Fruit fly (Drosophila melanogaster): ENCODE results near the gene CG33493.
A peak's percentile ranks its signal among the peaks of the same experiment; 100 is the strongest.

CG33493 gene

dm6 chr3L:10693709-10694403, 889 bp upstream of the CG33493 start, which contains the start of gene ND-13B (continued):
- TF ChIP-seq CG6765 (GFP tag; optimal IDR thresholded peaks at IDR 0.05) (no peak), CG2120 (GFP tag; optimal IDR thresholded peaks at IDR 0.05) (peak; percentile 63), HLH4C (GFP tag; IDR thresholded peaks at IDR 0.05; ENCODE audit: partially characterized antibody) (peak; percentile 69), unc-4 (GFP tag; IDR thresholded peaks at IDR 0.05; ENCODE audit: partially characterized antibody) (peak; percentile 79), CG4282 (GFP tag; optimal IDR thresholded peaks at IDR 0.05) (no peak), hbn (GFP tag; IDR thresholded peaks at IDR 0.05; ENCODE audit: partially characterized antibody) (peak; percentile 60; the same call in 1 of the 2 replicates), CG14710 (tag; optimal IDR thresholded peaks at IDR 0.05) (peak; percentile 47), CG4424 (GFP tag; optimal IDR thresholded peaks at IDR 0.05) (peak; percentile 59), Oaz (GFP tag; IDR thresholded peaks at IDR 0.05) (no peak), pzg (GFP tag; optimal IDR thresholded peaks at IDR 0.05) (peak; percentile 92), Rfx (GFP tag; IDR thresholded peaks at IDR 0.05) (peak; percentile 60), CG2129 (GFP tag; IDR thresholded peaks at IDR 0.05; ENCODE audit: partially characterized antibody) (peak; percentile 66), Sry-δ (GFP tag; optimal IDR thresholded peaks at IDR 0.05) (peak; percentile 69), eyg (GFP tag; optimal IDR thresholded peaks at IDR 0.05) (no peak), CG16813 (GFP tag; IDR thresholded peaks at IDR 0.05; ENCODE audit: partially characterized antibody) (peak; percentile 68), her (GFP tag; optimal IDR thresholded peaks at IDR 0.05) (peak; percentile 16), Bteb2 (GFP tag; optimal IDR thresholded peaks at IDR 0.05) (peak; percentile 0), nmo (GFP tag; optimal IDR thresholded peaks at IDR 0.05) (peak; percentile 25), Sin3A (optimal IDR thresholded peaks at IDR 0.05) (peak; percentile 28), CG1233 (GFP tag; optimal IDR thresholded peaks at IDR 0.05) (no peak), CG42726 (GFP tag; IDR thresholded peaks at IDR 0.05; ENCODE audit: partially characterized antibody) (peak; percentile 84), dpn (GFP tag; optimal IDR thresholded peaks at IDR 0.05) (peak in 1 of 2 experiments; percentile 10), CG13296 (GFP tag; optimal IDR thresholded peaks at IDR 0.05) (peak; percentile 6), Opbp (GFP tag; IDR thresholded peaks at IDR 0.05; ENCODE audit: partially characterized antibody) (peak; percentile 70; the same call in 1 of the 3 replicates), stwl (tag; optimal IDR thresholded peaks at IDR 0.05) (peak; percentile 39), E2f2 (GFP tag; IDR thresholded peaks at IDR 0.05) (peak; percentile 90), Chrac-16 (GFP tag; optimal IDR thresholded peaks at IDR 0.05) (peak; percentile 9), inv (GFP tag; IDR thresholded peaks at IDR 0.05; ENCODE audit: partially characterized antibody) (peak; percentile 45; the same call in 1 of the 2 replicates), CG17186 (GFP tag; optimal IDR thresholded peaks at IDR 0.05) (peak; percentile 30), CHES-1-like (GFP tag; optimal IDR thresholded peaks at IDR 0.05) (peak; percentile 18), CG10654 (GFP tag; optimal IDR thresholded peaks at IDR 0.05) (peak; percentile 16), CG12071 (GFP tag; optimal IDR thresholded peaks at IDR 0.05) (no peak)

dm6 chr3L:10690904-10691408, 2.0 kb downstream of the CG33493 start, which contains the start of gene CG11811:
CG11811 (plus strand) TSS chr3L:10691024.
- TF ChIP-seq CG7963 (GFP tag; IDR thresholded peaks at IDR 0.05; ENCODE audit: partially characterized antibody) (peak; percentile 69), ftz-f1 (GFP tag; optimal IDR thresholded peaks at IDR 0.05) (peak; percentile 67), crc (GFP tag; optimal IDR thresholded peaks at IDR 0.05) (no peak), sqz (GFP tag; optimal IDR thresholded peaks at IDR 0.05) (peak; percentile 2), cg (GFP tag; optimal IDR thresholded peaks at IDR 0.05) (peak; percentile 88), caup (GFP tag; optimal IDR thresholded peaks at IDR 0.05; ENCODE audit: severe bottlenecking) (peak; percentile 17), CG10462 (GFP tag; optimal IDR thresholded peaks at IDR 0.05) (no peak), slou (GFP tag; optimal IDR thresholded peaks at IDR 0.05) (no peak), CG17361 (GFP tag; IDR thresholded peaks at IDR 0.05) (0 out of 3 replicates have a peak, but pooled peaks have one; percentile 13), CG8359 (GFP tag; optimal IDR thresholded peaks at IDR 0.05; ENCODE audit: borderline replicate concordance) (no peak), CG10543 (GFP tag; optimal IDR thresholded peaks at IDR 0.05) (peak; percentile 22), peb (GFP tag; IDR thresholded peaks at IDR 0.05) (no peak), kah (GFP tag; optimal IDR thresholded peaks at IDR 0.05) (no peak), BEAF-32 (GFP tag; optimal IDR thresholded peaks at IDR 0.05) (peak; percentile 85), eyg (GFP tag; optimal IDR thresholded peaks at IDR 0.05) (no peak), Atf-2 (GFP tag; optimal IDR thresholded peaks at IDR 0.05) (peak; percentile 3), CG12659 (GFP tag; optimal IDR thresholded peaks at IDR 0.05) (peak; percentile 65), Dll (GFP tag; IDR thresholded peaks at IDR 0.05; ENCODE audit: partially characterized antibody) (peak; percentile 81)

Data from whole organism, embryonic.